Worm (Caenorhabditis elegans) whole organism, late embryonic: ENCODE measurements around the gene F17C11.11.

Experiments used
- sdc-2 ChIP-seq: sonication (generic microtip); optimal IDR thresholded peaks from 2 replicates; lab custom pipeline; 2016; ENCODE audit warnings: missing genotype, missing genetic modification characterization, missing compliant biosample characterization
- sox-2 ChIP-seq: fragments of 200-800 bp; sonication (Bioruptor generic); IDR thresholded peaks from 2 replicates; pipeline ENCODE4 v1.3.6; 2022; ENCODE audit warnings: missing genetic modification reagents, missing genetic modification characterization, missing compliant biosample characterization

ce11 chrV:10966874-10967273 is 28.3 kb upstream of the F17C11.11 start:
- TF ChIP-seq sox-2 (GFP tag; lab: Robert Waterston, UW) (no peak), sdc-2 (tag; lab: Kevin White, UChicago) (no peak)
